Worm (Caenorhabditis elegans) whole organism, L4 larva: ENCODE data around the gene msa-1.

ENCODE experiments used
- F10B5.3 ChIP-seq: sonication (generic microtip); optimal IDR thresholded peaks from 2 replicates; lab custom pipeline; 2016; ENCODE audit warnings: mild to moderate bottlenecking, missing genetic modification characterization, missing compliant biosample characterization
- F26F4.8 ChIP-seq: fragments of 200-800 bp; sonication (Bioruptor generic); conservative IDR thresholded peaks from 2 replicates; pipeline ENCODE4 v1.3.6; 2022; ENCODE audit warnings: missing genetic modification characterization, missing compliant biosample characterization
- F37D6.2 ChIP-seq: sonication (generic microtip); optimal IDR thresholded peaks from 2 replicates; lab custom pipeline; 2016; ENCODE audit warnings: mild to moderate bottlenecking, missing genetic modification characterization, missing compliant biosample characterization
- F44E2.7 ChIP-seq: fragments of 200-800 bp; sonication (Bioruptor generic); IDR thresholded peaks from 2 replicates; pipeline ENCODE4 v2.1.2; 2022; ENCODE audit warnings: missing genetic modification characterization, missing compliant biosample characterization
- F49E8.2 ChIP-seq: sonication (generic microtip); optimal IDR thresholded peaks from 2 replicates; lab custom pipeline; 2016; ENCODE audit warnings: missing compliant biosample characterization, mild to moderate bottlenecking, missing genetic modification characterization, borderline replicate concordance
- R02D3.7 ChIP-seq: fragments of 150-350 bp; sonication (generic microtip); optimal IDR thresholded peaks from 3 replicates; lab custom pipeline; 2014; ENCODE audit warnings: missing biosample characterization, missing genetic modification characterization
- Y48G9A.11 ChIP-seq: fragments of 200-800 bp; sonication (Bioruptor generic); IDR thresholded peaks from 2 replicates; pipeline ENCODE4 v1.3.6; 2022; ENCODE audit warnings: missing genetic modification reagents, missing genetic modification characterization, missing compliant biosample characterization
- Y5F2A.4 ChIP-seq: fragments of 200-800 bp; sonication (Bioruptor generic); optimal IDR thresholded peaks from 2 replicates; lab custom pipeline; 2018; ENCODE audit warnings: mild to moderate bottlenecking, missing genetic modification characterization, missing compliant biosample characterization
- aha-1 ChIP-seq: fragments of 150-350 bp; peaks from one replicate; lab custom pipeline; 2014; ENCODE audit warnings: missing biosample characterization, missing genetic modification characterization
- aly-2 ChIP-seq: sonication (generic microtip); optimal IDR thresholded peaks from 2 replicates; lab custom pipeline; 2018; ENCODE audit warnings: missing biosample characterization, missing genetic modification characterization
- arid-1 ChIP-seq: fragments of 200-800 bp; sonication (Bioruptor generic); conservative IDR thresholded peaks from 2 replicates; pipeline ENCODE4 v1.3.6; 2022; ENCODE audit warnings: missing genetic modification reagents, missing genetic modification characterization, missing compliant biosample characterization
- ceh-20 ChIP-seq: fragments of 200-800 bp; sonication (Bioruptor generic); IDR thresholded peaks from 2 replicates; pipeline ENCODE4 v1.3.6; 2022; ENCODE audit warnings: missing genetic modification reagents, missing genetic modification characterization, missing compliant biosample characterization
- ceh-32 ChIP-seq: sonication (generic microtip); optimal IDR thresholded peaks from 2 replicates; lab custom pipeline; 2016; ENCODE audit warnings: mild to moderate bottlenecking, missing genetic modification characterization, missing compliant biosample characterization; ENCODE audit not compliant: poor library complexity
- ceh-44 ChIP-seq: fragments of 200-800 bp; sonication (Bioruptor generic); IDR thresholded peaks from 2 replicates; pipeline ENCODE4 v1.3.6; 2022; ENCODE audit warnings: missing genetic modification reagents, missing genetic modification characterization, missing compliant biosample characterization
- ces-1 ChIP-seq: fragments of 150-350 bp; sonication (generic microtip); optimal IDR thresholded peaks from 4 replicates; lab custom pipeline; 2014; ENCODE audit warnings: missing biosample characterization, missing genetic modification reagents, missing genetic modification characterization
- cey-2 ChIP-seq: sonication (generic microtip); optimal IDR thresholded peaks from 3 replicates; lab custom pipeline; 2017; ENCODE audit warnings: missing genetic modification characterization, mild to moderate bottlenecking, missing compliant biosample characterization, antibody characterized with exemption, borderline replicate concordance; ENCODE audit not compliant: insufficient read depth
- daf-16 ChIP-seq, 3 experiments: sonication (generic microtip); optimal IDR thresholded peaks; 2 replicates each; lab custom pipeline; 2016 to 2017; ENCODE audit warnings: missing genetic modification characterization in 3 of 3, missing genetic modification reagents in 3 of 3, mild to moderate bottlenecking in 2 of 3, missing compliant biosample characterization in 2 of 3, missing biosample characterization in 1 of 3, moderate library complexity in 1 of 3
- daf-8 ChIP-seq: fragments of 200-800 bp; sonication (Bioruptor generic); IDR thresholded peaks from 2 replicates; pipeline ENCODE4 v1.3.6; 2022; ENCODE audit warnings: missing genetic modification characterization, missing compliant biosample characterization
- dmd-8 ChIP-seq: fragments of 200-800 bp; sonication (Bioruptor generic); IDR thresholded peaks from 2 replicates; pipeline ENCODE4 v1.3.6; 2022; ENCODE audit warnings: missing genetic modification characterization, missing compliant biosample characterization
- dmd-9 ChIP-seq: fragments of 200-800 bp; sonication (Bioruptor generic); IDR thresholded peaks from 2 replicates; pipeline ENCODE4 v1.3.6; 2022; ENCODE audit warnings: missing genetic modification reagents, missing genetic modification characterization, missing compliant biosample characterization
- egl-27 ChIP-seq: sonication (generic microtip); optimal IDR thresholded peaks from 3 replicates; lab custom pipeline; 2017; ENCODE audit warnings: missing biosample characterization, missing genetic modification reagents, missing genetic modification characterization
- fos-1 ChIP-seq: fragments of 150-350 bp; optimal IDR thresholded peaks from 2 replicates; lab custom pipeline; 2014; ENCODE audit warnings: missing biosample characterization, missing genetic modification characterization
- hif-1 ChIP-seq, 2 experiments: sonication (generic microtip); optimal IDR thresholded peaks; 2 replicates each; lab custom pipeline; 2016 to 2017; ENCODE audit warnings: missing compliant biosample characterization in 2 of 2, missing genetic modification characterization in 2 of 2, missing genetic modification reagents in 2 of 2, missing genotype in 2 of 2, mild to moderate bottlenecking in 1 of 2
- jun-1 ChIP-seq: fragments of 150-350 bp; optimal IDR thresholded peaks from 2 replicates; lab custom pipeline; 2014; ENCODE audit warnings: missing biosample characterization, missing genetic modification reagents, missing genetic modification characterization
- lim-7 ChIP-seq: fragments of 200-800 bp; sonication (Bioruptor generic); IDR thresholded peaks from 2 replicates; pipeline ENCODE4 v1.3.6; 2022; ENCODE audit warnings: missing genetic modification characterization, missing compliant biosample characterization
- lin-1 ChIP-seq: fragments of 200-800 bp; sonication (Bioruptor generic); IDR thresholded peaks from 2 replicates; pipeline ENCODE4 v1.3.6; 2022; ENCODE audit warnings: missing genetic modification reagents, missing genetic modification characterization, missing compliant biosample characterization
- lin-13 ChIP-seq: fragments of 150-350 bp; optimal IDR thresholded peaks from 2 replicates; lab custom pipeline; 2014; ENCODE audit warnings: missing biosample characterization, missing genetic modification reagents, missing genetic modification characterization
- lin-38 ChIP-seq: fragments of 200-800 bp; sonication (Bioruptor generic); IDR thresholded peaks from 2 replicates; pipeline ENCODE4 v1.3.6; 2022; ENCODE audit warnings: missing genetic modification reagents, missing genetic modification characterization, missing compliant biosample characterization
- lin-39 ChIP-seq: fragments of 150-350 bp; optimal IDR thresholded peaks from 2 replicates; lab custom pipeline; 2014; ENCODE audit warnings: missing biosample characterization, missing genetic modification reagents, missing genetic modification characterization
- mdl-1 ChIP-seq, 2 experiments: fragments of 150-350 bp in 1 of 2; sonication (generic microtip) in 1 of 2; optimal IDR thresholded peaks; 2 replicates each; lab custom pipeline; 2014 to 2017; ENCODE audit warnings: missing biosample characterization in 2 of 2, missing genetic modification characterization in 2 of 2
- mep-1 ChIP-seq: fragments of 150-350 bp; sonication (generic microtip); optimal IDR thresholded peaks from 3 replicates; lab custom pipeline; 2014; ENCODE audit warnings: missing biosample characterization, missing genetic modification characterization
- mes-2 ChIP-seq: sonication (generic microtip); optimal IDR thresholded peaks from 2 replicates; lab custom pipeline; 2016; ENCODE audit warnings: missing genotype, mild to moderate bottlenecking, missing genetic modification characterization, missing compliant biosample characterization; ENCODE audit not compliant: poor library complexity, severe bottlenecking
- mxl-2 ChIP-seq: fragments of 200-800 bp; sonication (Bioruptor generic); conservative IDR thresholded peaks from 2 replicates; pipeline ENCODE4 v1.3.6; 2022; ENCODE audit warnings: missing genetic modification reagents, missing genetic modification characterization, missing compliant biosample characterization
- nhr-10 ChIP-seq: fragments of 150-350 bp; optimal IDR thresholded peaks from 2 replicates; lab custom pipeline; 2014; ENCODE audit warnings: missing biosample characterization, missing genetic modification characterization
- nhr-102 ChIP-seq: sonication (generic microtip); optimal IDR thresholded peaks from 2 replicates; lab custom pipeline; 2016; ENCODE audit warnings: mild to moderate bottlenecking, missing genetic modification characterization, moderate library complexity, missing compliant biosample characterization
- nhr-111 ChIP-seq: fragments of 200-800 bp; sonication (Bioruptor generic); optimal IDR thresholded peaks from 2 replicates; lab custom pipeline; 2018; ENCODE audit warnings: mild to moderate bottlenecking, missing genetic modification characterization, missing compliant biosample characterization
- nhr-237 ChIP-seq: sonication (generic microtip); optimal IDR thresholded peaks from 2 replicates; lab custom pipeline; 2017; ENCODE audit warnings: missing biosample characterization, missing genetic modification characterization
- nhr-28 ChIP-seq: fragments of 150-350 bp; optimal IDR thresholded peaks from 2 replicates; lab custom pipeline; 2014; ENCODE audit warnings: missing biosample characterization, missing genetic modification characterization
- nhr-48 ChIP-seq: sonication (generic microtip); optimal IDR thresholded peaks from 2 replicates; lab custom pipeline; 2016; ENCODE audit warnings: mild to moderate bottlenecking, missing genetic modification characterization, missing compliant biosample characterization
- nhr-76 ChIP-seq: fragments of 150-350 bp; optimal IDR thresholded peaks from 2 replicates; lab custom pipeline; 2014; ENCODE audit warnings: missing biosample characterization, missing genetic modification characterization
- skn-1 ChIP-seq: fragments of 150-350 bp; optimal IDR thresholded peaks from 2 replicates; lab custom pipeline; 2014; ENCODE audit warnings: missing biosample characterization, missing genetic modification characterization
- snpc-1.2 ChIP-seq: fragments of 200-800 bp; sonication (Bioruptor generic); IDR thresholded peaks from 2 replicates; pipeline ENCODE4 v1.3.6; 2022; ENCODE audit warnings: missing genetic modification reagents, missing genetic modification characterization, missing compliant biosample characterization
- tag-97 ChIP-seq: fragments of 200-800 bp; sonication (Bioruptor generic); IDR thresholded peaks from 2 replicates; pipeline ENCODE4 v1.3.6; 2022; ENCODE audit warnings: missing genetic modification characterization, missing compliant biosample characterization
- tra-1 ChIP-seq: fragments of 200-800 bp; sonication (Bioruptor generic); IDR thresholded peaks from 2 replicates; pipeline ENCODE4 v1.3.6; 2022; ENCODE audit warnings: missing genetic modification reagents, missing genetic modification characterization, missing compliant biosample characterization
- unc-130 ChIP-seq: sonication (generic microtip); optimal IDR thresholded peaks from 2 replicates; lab custom pipeline; 2016; ENCODE audit warnings: missing genetic modification reagents, missing genetic modification characterization, missing compliant biosample characterization
- unc-39 ChIP-seq: sonication (generic microtip); optimal IDR thresholded peaks from 2 replicates; lab custom pipeline; 2017; ENCODE audit warnings: missing biosample characterization, missing genetic modification characterization
- zfp-3 ChIP-seq: fragments of 200-800 bp; sonication (Bioruptor generic); conservative IDR thresholded peaks from 2 replicates; pipeline ENCODE4 v1.3.6; 2022; ENCODE audit warnings: missing genetic modification reagents, missing genetic modification characterization, missing compliant biosample characterization
- ztf-11 ChIP-seq: fragments of 150-350 bp; optimal IDR thresholded peaks from 2 replicates; lab custom pipeline; 2014; ENCODE audit warnings: missing biosample characterization, missing genetic modification characterization

msa-1 gene

DNA sequence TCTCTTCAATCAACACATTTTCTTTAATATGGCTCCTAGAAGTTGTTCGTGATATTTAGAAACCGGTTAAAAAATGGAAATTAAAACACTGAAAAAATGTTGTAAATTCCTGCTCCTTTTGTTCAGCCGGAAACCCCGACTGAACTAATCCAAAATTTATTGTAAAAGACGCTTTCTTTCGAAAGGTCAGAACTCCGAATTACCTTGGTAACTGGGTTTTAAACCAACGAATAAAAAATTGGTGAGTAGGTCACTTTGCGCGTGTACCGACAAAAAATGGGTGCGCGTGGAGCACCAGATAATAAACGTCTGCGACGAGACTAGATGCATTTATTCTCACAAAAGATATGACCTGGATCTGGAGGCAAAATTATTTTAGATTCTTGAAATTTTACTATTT lies 42.2 kb downstream of the msa-1 start (continued):
- TF ChIP-seq zfp-3 (GFP tag; lab: Robert Waterston, UW) (0 out of 2 replicates have a peak, but pooled peaks have one; percentile 27), unc-39 (no peak), ceh-32 (no peak), ceh-20 (GFP tag; lab: Robert Waterston, UW) (no peak), mep-1 (tag; lab: Kevin White, UChicago) (no peak), arid-1 (GFP tag; lab: Robert Waterston, UW) (peak; percentile 70), nhr-28 (tag; lab: Kevin White, UChicago) (no peak), nhr-76 (no peak), nhr-102 (tag; lab: Kevin White, UChicago) (peak; percentile 30), R02D3.7 (no peak), ceh-44 (no peak), nhr-111 (GFP tag; lab: Kevin White, UChicago) (no peak), cey-2 (tag; lab: Kevin White, UChicago) (no peak), lin-39 (tag; lab: Kevin White, UChicago) (no peak), tag-97 (GFP tag; lab: Robert Waterston, UW) (no peak), dmd-9 (GFP tag; lab: Robert Waterston, UW) (no peak), ztf-11 (no peak), F10B5.3 (tag; lab: Kevin White, UChicago) (no peak), mes-2 (tag; lab: Kevin White, UChicago) (no peak), tra-1 (GFP tag; lab: Robert Waterston, UW) (no peak), daf-8 (GFP tag; lab: Robert Waterston, UW) (no peak), mdl-1 (tag; optimal IDR thresholded peaks at IDR 0.05; lab: Kevin White, UChicago) (no peak), F37D6.2 (tag; lab: Kevin White, UChicago) (no peak), F49E8.2 (peak; percentile 51), lim-7 (GFP tag; lab: Robert Waterston, UW) (0 out of 2 replicates have a peak, but pooled peaks have one; percentile 43), aly-2 (tag; lab: Kevin White, UChicago) (no peak), egl-27 (tag; lab: Kevin White, UChicago) (no peak), snpc-1.2 (GFP tag; lab: Robert Waterston, UW) (peak; percentile 88), Y48G9A.11 (GFP tag; lab: Robert Waterston, UW) (peak; percentile 57), nhr-10 (tag; lab: Kevin White, UChicago) (no peak), Y5F2A.4 (GFP tag; lab: Kevin White, UChicago) (no peak), lin-13 (peak; percentile 13), ces-1 (GFP tag; lab: Kevin White, UChicago) (no peak), jun-1 (no peak), aha-1 (tag; lab: Kevin White, UChicago) (no peak), unc-130 (no peak), lin-38 (GFP tag; lab: Robert Waterston, UW) (peak; percentile 33)

DNA sequence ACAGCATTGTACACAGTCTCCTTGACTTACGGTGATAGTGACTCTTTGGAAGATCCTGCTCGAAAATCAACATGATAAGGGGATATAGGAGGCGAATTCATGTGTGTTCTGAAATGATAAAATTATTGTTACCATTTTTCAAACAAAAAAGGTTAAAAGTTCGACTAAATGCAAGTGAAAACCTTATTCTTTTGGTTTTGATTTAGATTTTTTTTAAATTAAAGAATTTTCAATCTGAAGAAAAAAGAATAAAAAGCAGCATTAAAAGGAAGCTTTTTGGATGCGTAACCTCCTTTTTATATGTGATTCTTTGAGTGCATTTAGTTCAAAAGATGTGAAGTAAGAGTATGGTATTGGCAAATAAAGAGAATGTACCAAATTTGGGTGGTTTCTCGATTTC lies 47.0 kb downstream of the msa-1 start, which contains the start of gene delm-1:
delm-1 (minus strand) TSS at position 101 of the 400 bp plus-strand sequence.
- TF ChIP-seq skn-1 (tag; lab: Kevin White, UChicago), result no peak
- no peak for TF ChIP-seq lin-1
- TF ChIP-seq nhr-28 (tag; lab: Kevin White, UChicago), result no peak
- no peak for TF ChIP-seq jun-1
- TF ChIP-seq daf-16 (GFP tag; optimal IDR thresholded peaks at IDR 0.05; lab: Kevin White, UChicago), result no peak
- TF ChIP-seq daf-16 (tag; optimal IDR thresholded peaks at IDR 0.05; lab: Kevin White, UChicago), result no peak
- no peak for TF ChIP-seq mxl-2 (GFP tag; lab: Robert Waterston, UW)
- TF ChIP-seq nhr-48, result no peak
- TF ChIP-seq egl-27 (tag; lab: Kevin White, UChicago), result no peak
- TF ChIP-seq F10B5.3 (tag; lab: Kevin White, UChicago), result no peak
- no peak for TF ChIP-seq hif-1 (tag; optimal IDR thresholded peaks at IDR 0.05; lab: Kevin White, UChicago)
- no peak for TF ChIP-seq zfp-3 (GFP tag; lab: Robert Waterston, UW)
- no peak for TF ChIP-seq tra-1 (GFP tag; lab: Robert Waterston, UW)
- no peak for TF ChIP-seq tag-97 (GFP tag; lab: Robert Waterston, UW)
- TF ChIP-seq ces-1 (GFP tag; lab: Kevin White, UChicago), result no peak
- TF ChIP-seq F26F4.8, result no peak
- no peak for TF ChIP-seq fos-1 (tag; lab: Kevin White, UChicago)
- no peak for TF ChIP-seq dmd-8 (GFP tag; lab: Robert Waterston, UW)
- TF ChIP-seq nhr-237, result no peak
- no peak for TF ChIP-seq F44E2.7 (GFP tag; lab: Robert Waterston, UW)
- TF ChIP-seq, all 104 proteins: peak for 0
